Worm (Caenorhabditis elegans): ENCODE data around the gene C35C5.9.

Gene C35C5.9

DNA sequence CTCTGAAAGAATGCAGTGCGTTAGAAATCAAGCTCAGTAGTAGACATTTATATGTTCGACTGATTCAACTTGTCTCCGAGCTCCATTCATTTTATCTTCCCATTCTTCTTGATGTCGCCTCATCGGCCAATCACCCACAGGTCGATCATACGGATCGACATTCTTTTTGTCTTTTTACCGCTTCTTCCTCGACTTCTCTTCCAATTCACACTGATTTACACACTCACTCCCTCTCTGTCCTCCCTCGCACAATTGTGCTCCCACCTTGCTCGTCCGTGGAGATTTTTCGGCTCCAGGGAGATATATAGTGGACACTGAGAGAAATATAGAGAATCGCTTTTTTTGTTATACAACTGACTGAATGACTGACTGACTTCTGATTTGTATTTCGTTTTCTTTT lies 37.8 kb downstream of the C35C5.9 start:
- TF ChIP-seq pat-9 (tag; optimal IDR thresholded peaks at IDR 0.05), result no peak
- no peak for TF ChIP-seq unc-55 (GFP tag; optimal IDR thresholded peaks at IDR 0.05)

DNA sequence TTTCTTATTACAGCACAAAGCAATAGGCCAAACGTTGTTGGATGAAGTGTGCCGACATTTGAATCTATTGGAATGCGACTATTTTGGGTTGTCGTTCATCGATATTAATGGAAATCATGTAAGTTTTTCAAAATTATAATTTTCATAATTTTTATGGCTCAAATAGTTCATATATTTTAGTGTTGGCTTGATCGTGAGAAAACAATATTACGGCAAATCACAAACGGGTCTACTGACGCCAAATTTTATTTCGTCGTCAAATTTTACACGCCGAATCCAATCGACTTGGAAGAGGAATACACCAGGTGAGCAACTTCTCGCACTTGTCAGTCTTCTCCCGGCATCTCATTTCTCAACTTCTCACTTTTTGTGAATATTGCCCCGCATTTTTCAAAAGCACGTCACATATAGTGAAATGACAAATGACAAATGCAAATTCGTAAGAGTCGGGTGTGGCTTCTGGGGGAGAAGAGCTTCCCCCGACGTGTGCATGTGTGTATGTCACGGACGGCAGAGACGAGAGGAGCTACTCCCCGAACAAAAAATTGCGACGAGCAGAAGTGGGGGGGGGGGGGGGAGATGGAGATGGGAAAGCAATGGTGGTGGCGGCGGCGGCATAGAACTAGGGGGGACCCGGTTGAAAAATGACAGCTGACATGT lies 40.2 kb downstream of the C35C5.9 start:
- TF ChIP-seq ama-1 (optimal IDR thresholded peaks at IDR 0.05) (no peak), pat-9 (tag; optimal IDR thresholded peaks at IDR 0.05) (peak; percentile 9), rnt-1 (tag; optimal IDR thresholded peaks at IDR 0.05) (no peak), unc-55 (GFP tag; optimal IDR thresholded peaks at IDR 0.05) (peak; percentile 78), nhr-232 (tag; optimal IDR thresholded peaks at IDR 0.05) (no peak)

DNA sequence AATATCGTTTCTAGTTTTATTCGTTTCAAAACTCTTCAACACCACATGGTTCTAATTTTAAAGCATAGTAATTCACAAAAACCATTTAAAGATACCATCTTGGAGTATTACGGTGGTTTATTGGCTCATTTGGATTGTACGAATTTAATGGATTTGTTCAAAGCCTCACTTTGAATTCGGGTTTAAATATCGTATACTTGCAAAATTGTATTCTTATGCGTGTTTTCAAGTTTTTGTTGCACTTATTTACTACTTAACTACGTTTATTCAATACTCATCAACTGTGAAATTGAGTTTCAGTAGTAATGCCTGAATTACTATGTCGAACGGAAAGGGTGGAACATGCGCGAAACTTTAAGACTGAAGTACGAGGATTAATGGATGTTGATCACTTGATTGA lies 49.0 kb downstream of the C35C5.9 start, which contains the start of gene abts-2:
TSS of gene abts-2 (plus strand) at position 301 of the 400 bp plus-strand sequence.
- TF ChIP-seq rnt-1 (tag; optimal IDR thresholded peaks at IDR 0.05) (no peak), ceh-45 (GFP tag; IDR thresholded peaks at IDR 0.05) (no peak), syd-9 (tag; optimal IDR thresholded peaks at IDR 0.05) (no peak), fkh-10 (GFP tag; optimal IDR thresholded peaks at IDR 0.05) (no peak), eyg-1 (tag; optimal IDR thresholded peaks at IDR 0.05) (no peak), ztf-16 (tag; optimal IDR thresholded peaks at IDR 0.05) (no peak), ceh-2 (tag; optimal IDR thresholded peaks at IDR 0.05) (no peak), unc-55 (GFP tag; optimal IDR thresholded peaks at IDR 0.05) (no peak), dmd-4 (tag; optimal IDR thresholded peaks at IDR 0.05; ENCODE audit: borderline replicate concordance) (no peak), pros-1 (tag; optimal IDR thresholded peaks at IDR 0.05) (no peak), T23F11.4 (GFP tag; optimal IDR thresholded peaks at IDR 0.05) (no peak), hlh-8 (tag; optimal IDR thresholded peaks at IDR 0.05) (no peak), Y22D7AL.16 (tag; optimal IDR thresholded peaks at IDR 0.05) (no peak), zip-5 (tag; optimal IDR thresholded peaks at IDR 0.05) (no peak), ceh-18 (tag; optimal IDR thresholded peaks at IDR 0.05) (no peak), ceh-14 (tag; optimal IDR thresholded peaks at IDR 0.05) (no peak)

DNA sequence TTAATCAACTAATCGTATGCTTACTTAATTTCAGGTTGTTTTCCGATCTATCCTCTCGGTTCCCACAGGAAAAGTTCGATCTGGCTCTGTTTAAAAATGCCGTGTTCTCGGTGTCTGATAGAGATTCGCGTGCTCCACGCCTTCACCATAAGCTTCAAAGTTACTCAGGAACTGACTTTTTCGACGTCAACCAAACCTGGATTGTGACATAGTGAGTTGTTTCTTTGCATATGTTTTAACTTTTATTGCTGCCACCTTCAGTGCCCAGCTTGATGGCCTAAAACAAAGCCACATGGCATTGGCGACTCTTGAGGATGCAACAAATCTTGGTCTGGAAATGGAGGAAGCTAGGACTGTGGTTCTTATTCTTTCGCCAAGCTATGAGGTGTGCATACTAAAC lies 49.5 kb downstream of the C35C5.9 start:
- TF ChIP-seq dmd-4 (tag; optimal IDR thresholded peaks at IDR 0.05; ENCODE audit: borderline replicate concordance), result no peak
- no peak for TF ChIP-seq ztf-16 (tag; optimal IDR thresholded peaks at IDR 0.05)
- TF ChIP-seq sox-2 (GFP tag; IDR thresholded peaks at IDR 0.05), result no peak
- TF ChIP-seq elt-4 (tag; optimal IDR thresholded peaks at IDR 0.05), result no peak
- TF ChIP-seq mec-3 (tag; optimal IDR thresholded peaks at IDR 0.05; ENCODE audit: borderline replicate concordance), result no peak
- TF ChIP-seq nhr-232 (tag; optimal IDR thresholded peaks at IDR 0.05), result no peak
- no peak for TF ChIP-seq rnt-1 (tag; optimal IDR thresholded peaks at IDR 0.05)
- TF ChIP-seq hlh-8 (tag; optimal IDR thresholded peaks at IDR 0.05), result no peak
- TF ChIP-seq unc-42 (tag; optimal IDR thresholded peaks at IDR 0.05), result no peak
- no peak for TF ChIP-seq lin-11 (tag; optimal IDR thresholded peaks at IDR 0.05)

Measured in whole organism, late embryonic.